Fruit fly (Drosophila melanogaster) whole organism, embryonic: ENCODE data around the gene CG8300.

ENCODE experiments used
- Antp ChIP-seq: fragments of 200-800 bp; sonication (Bioruptor generic); optimal IDR thresholded peaks from 3 replicates; lab custom pipeline; 2016; ENCODE audit warnings: missing biosample characterization, missing genetic modification characterization
- Awh ChIP-seq: fragments of 200-800 bp; sonication (Bioruptor generic); IDR thresholded peaks from 2 replicates; pipeline ENCODE4, ENCODE4 v1.3.6; 2022; ENCODE audit warnings: missing biosample characterization, missing genetic modification characterization
- B-H1 ChIP-seq: fragments of 200-800 bp; sonication (Bioruptor generic); IDR thresholded peaks from 3 replicates; pipeline ENCODE4 v1.3.6; 2022; ENCODE audit warnings: missing biosample characterization, missing genetic modification characterization
- CG10959 ChIP-seq: fragments of 200-800 bp; sonication (Bioruptor generic); IDR thresholded peaks from 2 replicates; pipeline ENCODE4 v1.3.6; 2022; ENCODE audit warnings: missing biosample characterization, missing genetic modification characterization
- CG12391 ChIP-seq: fragments of 200-800 bp; sonication (Bioruptor generic); optimal IDR thresholded peaks from 3 replicates; lab custom pipeline; 2018; ENCODE audit warnings: missing biosample characterization, mild to moderate bottlenecking, missing genetic modification characterization, moderate library complexity
- CG14441 ChIP-seq: fragments of 200-800 bp; sonication (Bioruptor generic); IDR thresholded peaks from 2 replicates; pipeline ENCODE4 v1.3.6; 2022; ENCODE audit warnings: missing biosample characterization, missing genetic modification characterization
- CG3065 ChIP-seq: fragments of 200-800 bp; sonication (Bioruptor generic); optimal IDR thresholded peaks from 2 replicates; lab custom pipeline; 2016; ENCODE audit warnings: missing biosample characterization, missing genetic modification characterization
- CG31224 ChIP-seq: fragments of 200-800 bp; sonication (Bioruptor generic); IDR thresholded peaks from 2 replicates; pipeline ENCODE4 v1.3.6; 2022; ENCODE audit warnings: missing biosample characterization, missing genetic modification characterization
- CG34376 ChIP-seq: fragments of 200-800 bp; sonication (Bioruptor generic); optimal IDR thresholded peaks from 2 replicates; lab custom pipeline; 2018; ENCODE audit warnings: missing biosample characterization, mild to moderate bottlenecking, missing genetic modification characterization
- CG3847 ChIP-seq: fragments of 200-800 bp; sonication (Bioruptor generic); IDR thresholded peaks from 2 replicates; pipeline ENCODE4 v1.3.6; 2022; ENCODE audit warnings: missing biosample characterization, missing genetic modification characterization
- CG4707 ChIP-seq: fragments of 200-800 bp; sonication (Bioruptor generic); optimal IDR thresholded peaks from 2 replicates; lab custom pipeline; 2018; ENCODE audit warnings: missing biosample characterization, mild to moderate bottlenecking, missing genetic modification characterization, moderate library complexity
- CG7556 ChIP-seq: fragments of 200-800 bp; sonication (Bioruptor generic); optimal IDR thresholded peaks from 2 replicates; lab custom pipeline; 2017; ENCODE audit warnings: missing biosample characterization, mild to moderate bottlenecking, missing genetic modification characterization
- CG8478 ChIP-seq: fragments of >200 bp; optimal IDR thresholded peaks from 2 replicates; lab custom pipeline; 2018
- Dbx ChIP-seq: fragments of 200-800 bp; sonication (Bioruptor generic); IDR thresholded peaks from 3 replicates; pipeline ENCODE4 v1.3.6; 2022; ENCODE audit warnings: missing biosample characterization, missing genetic modification characterization
- Dip2 ChIP-seq: fragments of 200-800 bp; sonication (Bioruptor generic); IDR thresholded peaks from 2 replicates; pipeline ENCODE4 v1.3.6; 2022; ENCODE audit warnings: missing biosample characterization, missing genetic modification characterization
- Drgx ChIP-seq: fragments of 200-800 bp; sonication (Bioruptor generic); IDR thresholded peaks from 2 replicates; pipeline ENCODE4 v1.3.6; 2022; ENCODE audit warnings: missing biosample characterization, missing genetic modification characterization
- HLHmδ ChIP-seq: fragments of 200-800 bp; sonication (Bioruptor generic); optimal IDR thresholded peaks from 2 replicates; lab custom pipeline; 2018; ENCODE audit warnings: missing biosample characterization, mild to moderate bottlenecking, missing genetic modification characterization, moderate library complexity
- Hr78 ChIP-seq, 2 experiments: fragments of 200-800 bp in 1 of 2; fragments of >200 bp in 1 of 2; sonication (Bioruptor generic) in 1 of 2; optimal IDR thresholded peaks; 2 replicates each; lab custom pipeline; 2017 to 2019; ENCODE audit warnings: missing biosample characterization in 2 of 2, missing genetic modification characterization in 2 of 2, mild to moderate bottlenecking in 1 of 2, moderate library complexity in 1 of 2
- Lpt ChIP-seq: fragments of >200 bp; optimal IDR thresholded peaks from 2 replicates; lab custom pipeline; 2018; ENCODE audit warnings: missing biosample characterization, missing genetic modification characterization
- Mad ChIP-seq: fragments of 200-800 bp; sonication (Bioruptor generic); optimal IDR thresholded peaks from 2 replicates; lab custom pipeline; 2016; ENCODE audit warnings: missing biosample characterization, missing genetic modification characterization
- NC2β ChIP-seq: fragments of 200-800 bp; sonication (Bioruptor generic); optimal IDR thresholded peaks from 2 replicates; lab custom pipeline; 2016; ENCODE audit warnings: missing biosample characterization, missing genetic modification characterization
- Trl ChIP-seq, 3 experiments: fragments of >200 bp in 2 of 3; fragments of 200-800 bp in 1 of 3; sonication (Bioruptor generic) in 1 of 3; optimal IDR thresholded peaks; 2 replicates in 1 of 3; 3 replicates in 2 of 3; lab custom pipeline; 2016 to 2017; ENCODE audit warnings: missing biosample characterization in 1 of 3, missing genetic modification characterization in 1 of 3
- Vsx1 ChIP-seq: fragments of 200-800 bp; sonication (Bioruptor generic); optimal IDR thresholded peaks from 2 replicates; lab custom pipeline; 2017; ENCODE audit warnings: missing biosample characterization, mild to moderate bottlenecking, missing genetic modification characterization, missing genetic modification reagents
- ac ChIP-seq: fragments of 200-800 bp; sonication (Bioruptor generic); optimal IDR thresholded peaks from 3 replicates; lab custom pipeline; 2017; ENCODE audit warnings: missing biosample characterization, mild to moderate bottlenecking, missing genetic modification characterization
- ato ChIP-seq: fragments of 200-800 bp; sonication (Bioruptor generic); IDR thresholded peaks from 2 replicates; pipeline ENCODE4 v1.3.6; 2022; ENCODE audit warnings: missing biosample characterization, missing genetic modification characterization; ENCODE audit not compliant: partially characterized antibody
- cad ChIP-seq: fragments of >200 bp; optimal IDR thresholded peaks from 2 replicates; lab custom pipeline; 2017; ENCODE audit warnings: missing biosample characterization, missing genetic modification characterization
- caup ChIP-seq: fragments of 200-800 bp; sonication (Bioruptor generic); optimal IDR thresholded peaks from 3 replicates; lab custom pipeline; 2017; ENCODE audit warnings: missing biosample characterization, mild to moderate bottlenecking, missing genetic modification characterization, moderate library complexity; ENCODE audit not compliant: severe bottlenecking
- ci ChIP-seq: fragments of 200-800 bp; sonication (Bioruptor generic); IDR thresholded peaks from 3 replicates; pipeline ENCODE4 v1.3.6; 2022; ENCODE audit warnings: missing biosample characterization, missing genetic modification characterization
- crol ChIP-seq: fragments of 200-800 bp; sonication (Bioruptor generic); IDR thresholded peaks from 2 replicates; pipeline ENCODE4 v1.3.6; 2022; ENCODE audit warnings: missing biosample characterization, missing genetic modification characterization
- danr ChIP-seq: fragments of 200-800 bp; sonication (Bioruptor generic); IDR thresholded peaks from 2 replicates; pipeline ENCODE4 v1.3.6; 2022; ENCODE audit warnings: missing biosample characterization, missing genetic modification characterization
- dpn ChIP-seq, 2 experiments: fragments of 200-800 bp; sonication (Bioruptor generic); optimal IDR thresholded peaks; 3 replicates each; lab custom pipeline; 2016; ENCODE audit warnings: missing biosample characterization in 2 of 2, missing genetic modification characterization in 2 of 2
- h ChIP-seq: fragments of >200 bp; optimal IDR thresholded peaks from 2 replicates; lab custom pipeline; 2017
- otp ChIP-seq: fragments of 200-800 bp; sonication (Bioruptor generic); IDR thresholded peaks from 3 replicates; pipeline ENCODE4, ENCODE4 v1.3.6; 2022; ENCODE audit warnings: missing biosample characterization, missing genetic modification characterization
- p53 ChIP-seq: fragments of 200-800 bp; sonication (Bioruptor generic); optimal IDR thresholded peaks from 2 replicates; lab custom pipeline; 2016; ENCODE audit warnings: missing biosample characterization, missing genetic modification characterization
- peb ChIP-seq: fragments of 200-800 bp; sonication (Bioruptor generic); IDR thresholded peaks from 2 replicates; pipeline ENCODE4 v1.3.6; 2022; ENCODE audit warnings: missing biosample characterization, missing genetic modification characterization
- pros ChIP-seq: fragments of 200-800 bp; sonication (Bioruptor generic); optimal IDR thresholded peaks from 3 replicates; lab custom pipeline; 2019; ENCODE audit warnings: missing biosample characterization, mild to moderate bottlenecking, missing genetic modification characterization, moderate library complexity
- psq ChIP-seq: fragments of 200-800 bp; sonication (Bioruptor generic); optimal IDR thresholded peaks from 2 replicates; lab custom pipeline; 2017; ENCODE audit warnings: missing biosample characterization, missing genetic modification characterization
- repo ChIP-seq: fragments of 200-800 bp; sonication (Bioruptor generic); optimal IDR thresholded peaks from 2 replicates; lab custom pipeline; 2016; ENCODE audit warnings: missing biosample characterization, missing genetic modification characterization
- sna ChIP-seq: fragments of 200-800 bp; sonication (Bioruptor generic); IDR thresholded peaks from 2 replicates; pipeline ENCODE4 v1.3.6; 2022; ENCODE audit warnings: missing biosample characterization, missing genetic modification characterization; ENCODE audit not compliant: partially characterized antibody
- unpg ChIP-seq: fragments of 200-800 bp; sonication (Bioruptor generic); optimal IDR thresholded peaks from 3 replicates; lab custom pipeline; 2018; ENCODE audit warnings: missing biosample characterization, mild to moderate bottlenecking, missing genetic modification characterization, moderate library complexity
- usp ChIP-seq: fragments of >200 bp; optimal IDR thresholded peaks from 2 replicates; lab custom pipeline; 2017; ENCODE audit warnings: missing biosample characterization, missing genetic modification characterization

CG8300 gene

DNA sequence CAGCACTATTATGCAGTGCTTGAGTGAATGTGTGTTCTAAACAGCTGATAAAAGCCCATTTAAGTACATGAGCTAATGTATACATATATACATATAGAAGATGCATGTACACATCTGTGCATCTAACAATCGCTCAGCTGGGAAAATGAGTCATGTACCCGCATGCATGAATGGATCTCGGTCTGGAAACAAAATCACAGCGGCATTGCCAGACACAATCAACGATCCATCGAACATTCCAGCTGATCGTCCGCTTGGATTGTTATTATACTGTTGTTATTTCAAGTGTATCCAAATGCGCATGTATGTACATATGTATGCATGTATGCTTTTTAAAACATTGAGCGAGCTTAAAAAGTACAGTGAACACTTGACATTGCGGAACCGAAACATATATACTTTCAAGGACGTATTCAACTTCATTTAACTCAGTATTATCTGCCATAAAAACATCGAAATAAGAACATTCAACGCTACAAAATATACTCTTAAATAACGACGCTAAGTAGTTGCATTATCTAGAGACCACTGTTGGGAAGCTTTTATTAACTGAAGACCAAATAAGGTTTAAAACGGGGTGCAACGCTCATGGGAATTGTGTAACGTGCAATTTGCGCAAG is 9.3 kb upstream of the CG8300 start (continued):
- TF ChIP-seq dpn (GFP tag; optimal IDR thresholded peaks at IDR 0.05; lab: Kevin White, UChicago) (peak; percentile 65 to 82), Vsx1 (GFP tag; lab: Kevin White, UChicago) (no peak), Awh (peak; percentile 55), p53 (GFP tag; lab: Kevin White, UChicago) (peak; percentile 31), CG12391 (tag; lab: Kevin White, UChicago) (peak; percentile 76), peb (GFP tag; lab: Robert Waterston, UW) (peak; percentile 48; the same call in 1 of the 2 replicates), pros (no peak), NC2β (peak; percentile 55), sna (GFP tag; lab: Robert Waterston, UW) (no peak), psq (GFP tag; lab: Kevin White, UChicago) (no peak), B-H1 (GFP tag; lab: Robert Waterston, UW) (peak; percentile 75), Drgx (GFP tag; lab: Robert Waterston, UW) (peak; percentile 82), CG3065 (GFP tag; lab: Kevin White, UChicago) (no peak), CG7556 (GFP tag; lab: Kevin White, UChicago) (peak; percentile 46), caup (peak; percentile 49), unpg (GFP tag; lab: Kevin White, UChicago) (peak; percentile 87), Hr78 (GFP tag; optimal IDR thresholded peaks at IDR 0.05; lab: Kevin White, UChicago) (peak in 1 of 2 experiments; percentile 11), CG10959 (GFP tag; lab: Robert Waterston, UW) (no peak), CG8478 (lab: Kevin White, UChicago) (no peak), Dbx (GFP tag; lab: Robert Waterston, UW) (0 out of 3 replicates have a peak, but pooled peaks have one; percentile 43), usp (GFP tag; lab: Kevin White, UChicago) (no peak), repo (peak; percentile 66), otp (peak; percentile 57; the same call in 1 of the 3 replicates)

DNA sequence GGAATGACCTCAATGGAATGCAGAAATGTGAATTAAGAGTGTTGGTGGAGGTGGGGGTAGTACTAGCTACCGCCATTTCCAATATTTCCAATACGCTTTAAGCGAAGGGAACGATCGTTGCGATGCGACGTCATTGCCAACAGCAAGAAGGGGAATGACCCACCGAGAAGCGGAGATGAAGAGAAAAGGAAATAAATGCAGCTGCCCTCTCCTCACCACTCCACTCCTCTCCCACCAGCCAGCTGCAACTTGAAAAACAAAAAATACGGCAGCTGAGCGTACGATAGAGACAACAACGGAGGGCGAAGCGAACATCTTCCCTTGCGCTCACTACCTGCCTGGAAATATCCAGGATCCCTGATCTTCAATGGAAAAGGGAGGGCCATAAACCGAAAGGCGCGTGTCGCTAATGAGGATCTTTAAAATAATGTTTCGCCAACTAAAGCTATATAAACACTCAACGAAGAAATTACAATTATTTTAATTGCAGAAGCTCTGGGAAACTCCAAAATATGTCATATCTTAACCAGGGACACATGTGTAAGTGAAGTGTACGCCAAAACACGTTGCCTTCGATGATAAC is 8.7 kb upstream of the CG8300 start:
- TF ChIP-seq CG31224, result 0 out of 2 replicates have a peak, but pooled peaks have one; percentile 3
- peak; percentile 86 for TF ChIP-seq crol
- peak in 1 of 2 experiments; percentile 45 for TF ChIP-seq Trl (optimal IDR thresholded peaks at IDR 0.05; lab: Kevin White, UChicago)
- no peak for TF ChIP-seq Trl (GFP tag; optimal IDR thresholded peaks at IDR 0.05; lab: Kevin White, UChicago)
- 0 out of 2 replicates have a peak, but pooled peaks have one; percentile 2 for TF ChIP-seq danr
- peak; percentile 66 for TF ChIP-seq ac (GFP tag; lab: Kevin White, UChicago)
- TF ChIP-seq ato, result 0 out of 2 replicates have a peak, but pooled peaks have one; percentile 18
- TF ChIP-seq Dip2, result no peak
- peak; percentile 64 for TF ChIP-seq pros
- no peak; the same call in 2 of the 3 replicates for TF ChIP-seq ci (GFP tag; lab: Robert Waterston, UW)
- TF ChIP-seq cad (GFP tag; lab: Kevin White, UChicago), result peak; percentile 79
- no peak for TF ChIP-seq CG34376
- no peak for TF ChIP-seq Antp (GFP tag; lab: Kevin White, UChicago)
- TF ChIP-seq CG3847, result 0 out of 2 replicates have a peak, but pooled peaks have one; percentile 1
- no peak for TF ChIP-seq h (lab: Kevin White, UChicago)
- no peak for TF ChIP-seq Lpt (GFP tag; lab: Kevin White, UChicago)
- no peak for TF ChIP-seq CG4707
- TF ChIP-seq Mad (GFP tag; lab: Kevin White, UChicago), result no peak
- no peak for TF ChIP-seq CG14441 (GFP tag; lab: Robert Waterston, UW)
- peak; percentile 14 for TF ChIP-seq HLHmδ
- TF ChIP-seq, all 482 proteins: peak for 10
